Comparison of ENCODE assay signal across 2 worm cellular contexts in genomic region chrIII:13328911-13329310, ce11.
A peak's percentile ranks its signal among the peaks of the same experiment; 100 is the strongest.
TF ChIP-seq lines count a peak whose summit lies in the region.

No protein-coding gene starts in this region.

TF ChIP-seq in whole organism, L1 larva, 84 proteins besides CTCF, POLR2A, EP300 and RAD21:
- no peak for TF ChIP-seq ceh-90 (tag; optimal IDR thresholded peaks at IDR 0.05; lab: Kevin White, UChicago)
- TF ChIP-seq elt-2 (tag; optimal IDR thresholded peaks at IDR 0.05; lab: Kevin White, UChicago): no peak
- no peak for TF ChIP-seq ceh-88 (GFP tag; IDR thresholded peaks at IDR 0.05; lab: Robert Waterston, UW)
- TF ChIP-seq nhr-85 (tag; lab: Kevin White, UChicago): peak; percentile 10
- TF ChIP-seq mep-1 (tag; optimal IDR thresholded peaks at IDR 0.05; lab: Kevin White, UChicago): no peak
- no peak for TF ChIP-seq efl-1 (optimal IDR thresholded peaks at IDR 0.05; lab: Kevin White, UChicago)
- peak in 1 of 2 experiments; percentile 64 for TF ChIP-seq efl-1 (GFP tag; optimal IDR thresholded peaks at IDR 0.05 in 1 of 2; lab: Kevin White, UChicago)
- TF ChIP-seq sup-37 (GFP tag; optimal IDR thresholded peaks at IDR 0.05; lab: Kevin White, UChicago): no peak
- no peak for TF ChIP-seq ceh-8 (GFP tag; optimal IDR thresholded peaks at IDR 0.05; lab: Kevin White, UChicago)

TF ChIP-seq in whole organism, mixed stage, embryonic, 35 proteins besides CTCF, POLR2A, EP300 and RAD21:
- TF ChIP-seq hlh-1 (tag; optimal IDR thresholded peaks at IDR 0.05; lab: Kevin White, UChicago) (no peak), zip-8 (tag; optimal IDR thresholded peaks at IDR 0.05; lab: Kevin White, UChicago) (peak; percentile 96)
